Worm (Caenorhabditis elegans): ENCODE measurements around the gene fbxa-45.

The fbxa-45 gene

ce11 chrV:16919675-16920074 lies 20.4 kb upstream of the fbxa-45 start (continued):
- no peak for TF ChIP-seq sptf-2 (GFP tag; optimal IDR thresholded peaks at IDR 0.05)
- TF ChIP-seq him-1 (tag; optimal IDR thresholded peaks at IDR 0.05), result no peak
- TF ChIP-seq D2030.7 (GFP tag; IDR thresholded peaks at IDR 0.05), result peak; percentile 31; the same call in 1 of the 2 replicates
- 0 out of 2 replicates have a peak, but pooled peaks have one; percentile 32 for TF ChIP-seq lin-26 (GFP tag; IDR thresholded peaks at IDR 0.05)
- peak; percentile 6 for TF ChIP-seq mxl-1 (tag; optimal IDR thresholded peaks at IDR 0.05)
- TF ChIP-seq xnd-1 (tag; optimal IDR thresholded peaks at IDR 0.05), result peak; percentile 14
- no peak for TF ChIP-seq nhr-120 (GFP tag; IDR thresholded peaks at IDR 0.05)
- TF ChIP-seq zim-3 (tag; optimal IDR thresholded peaks at IDR 0.05), result peak; percentile 9
- TF ChIP-seq cebp-1 (GFP tag; IDR thresholded peaks at IDR 0.05), result no peak
- peak; percentile 10 for TF ChIP-seq cebp-1 (tag; optimal IDR thresholded peaks at IDR 0.05)
- TF ChIP-seq gei-17 (GFP tag; optimal IDR thresholded peaks at IDR 0.05), result no peak
- TF ChIP-seq F49E8.2 (tag; optimal IDR thresholded peaks at IDR 0.05; ENCODE audit: insufficient read depth), result peak; percentile 67
- peak; percentile 26; the same call in 1 of the 2 replicates for TF ChIP-seq mcd-1 (GFP tag; IDR thresholded peaks at IDR 0.05)
- no peak for TF ChIP-seq ccch-3 (GFP tag; optimal IDR thresholded peaks at IDR 0.05)
- no peak for TF ChIP-seq lsy-27 (tag; optimal IDR thresholded peaks at IDR 0.05; ENCODE audit: borderline replicate concordance, insufficient read depth)
- peak; percentile 27 for TF ChIP-seq tbp1 (GFP tag; optimal IDR thresholded peaks at IDR 0.05)
- TF ChIP-seq rcor-1 (GFP tag; IDR thresholded peaks at IDR 0.05), result no peak
- TF ChIP-seq F39B2.1 (GFP tag; IDR thresholded peaks at IDR 0.05), result 0 out of 2 replicates have a peak, but pooled peaks have one; percentile 36
- TF ChIP-seq lsl-1 (GFP tag; optimal IDR thresholded peaks at IDR 0.05), result no peak

- TF ChIP-seq lsl-1 (GFP tag; optimal IDR thresholded peaks at IDR 0.05), result peak; percentile 73
- no peak for TF ChIP-seq mcd-1 (GFP tag; IDR thresholded peaks at IDR 0.05)
- no peak for TF ChIP-seq F49E8.2 (tag; optimal IDR thresholded peaks at IDR 0.05; ENCODE audit: insufficient read depth)
Measured at ce11 chrV:16918378-16918777, 19.1 kb upstream of the fbxa-45 start, which contains the start of the genes fbxa-206 and Y102A5C.2. fbxa-206 (minus strand) TSS chrV:16918478. Y102A5C.2 (plus strand) TSS chrV:16918731.

- TF ChIP-seq pha-4 (tag; optimal IDR thresholded peaks at IDR 0.05) (no peak), dpl-1 (GFP tag; optimal IDR thresholded peaks at IDR 0.05) (no peak), bed-2 (GFP tag; IDR thresholded peaks at IDR 0.05) (no peak), Y67H2A.10 (GFP tag; conservative IDR thresholded peaks at IDR 0.05) (no peak), cebp-2 (GFP tag; IDR thresholded peaks at IDR 0.05) (no peak), ztf-6 (GFP tag; IDR thresholded peaks at IDR 0.05) (no peak), egl-18 (GFP tag; IDR thresholded peaks at IDR 0.05) (no peak), dox-1 (GFP tag; IDR thresholded peaks at IDR 0.05) (no peak), snpc-1.3 (tag; optimal IDR thresholded peaks at IDR 0.05; ENCODE audit: insufficient read depth) (no peak), lin-35 (GFP tag; optimal IDR thresholded peaks at IDR 0.05) (no peak), sea-2 (GFP tag; IDR thresholded peaks at IDR 0.05) (no peak), ets-4 (GFP tag; optimal IDR thresholded peaks at IDR 0.05) (no peak), nhr-179 (tag; optimal IDR thresholded peaks at IDR 0.05) (no peak), nhr-90 (tag; optimal IDR thresholded peaks at IDR 0.05) (no peak), Y53F4B.3 (GFP tag; IDR thresholded peaks at IDR 0.05) (no peak), B0336.3 (GFP tag; IDR thresholded peaks at IDR 0.05) (no peak), dpff-1 (tag; optimal IDR thresholded peaks at IDR 0.05) (no peak), ceh-58 (GFP tag; IDR thresholded peaks at IDR 0.05) (no peak), let-607 (tag; optimal IDR thresholded peaks at IDR 0.05) (no peak), pbrm-1 (GFP tag; IDR thresholded peaks at IDR 0.05) (no peak)
Measured at ce11 chrV:16916079-16916478, 16.8 kb upstream of the fbxa-45 start, which contains the start of gene F09C6.10. F09C6.10 (minus strand) TSS chrV:16916179.

All from whole organism, young adult.